Fruit fly (Drosophila melanogaster) whole organism, embryonic: ENCODE data around the gene Spt6.

Source experiments
- Blimp-1 ChIP-seq: fragments of 200-800 bp; sonication (Bioruptor generic); optimal IDR thresholded peaks from 3 replicates; lab custom pipeline; 2018; ENCODE audit warnings: missing biosample characterization, missing genetic modification characterization, mild to moderate bottlenecking, moderate library complexity, missing genetic modification reagents
- CG10267 ChIP-seq: fragments of 200-800 bp; sonication (Bioruptor generic); optimal IDR thresholded peaks from 2 replicates; lab custom pipeline; 2018; ENCODE audit warnings: missing biosample characterization, mild to moderate bottlenecking, missing genetic modification characterization, moderate library complexity
- CG11560 ChIP-seq: fragments of 200-800 bp; sonication (Bioruptor generic); IDR thresholded peaks from 3 replicates; pipeline ENCODE4 v1.3.6; 2022; ENCODE audit warnings: missing biosample characterization, missing genetic modification characterization
- CG12391 ChIP-seq: fragments of 200-800 bp; sonication (Bioruptor generic); optimal IDR thresholded peaks from 3 replicates; lab custom pipeline; 2018; ENCODE audit warnings: missing biosample characterization, mild to moderate bottlenecking, missing genetic modification characterization, moderate library complexity
- CG15073 ChIP-seq: fragments of 200-800 bp; sonication (Bioruptor generic); optimal IDR thresholded peaks from 2 replicates; lab custom pipeline; 2016; ENCODE audit warnings: missing biosample characterization, missing genetic modification characterization
- CG15514 ChIP-seq: fragments of 200-800 bp; sonication (Bioruptor generic); optimal IDR thresholded peaks from 3 replicates; lab custom pipeline; 2017; ENCODE audit warnings: missing biosample characterization, missing genetic modification characterization, mild to moderate bottlenecking, moderate library complexity, missing genetic modification reagents
- CG16813 ChIP-seq: fragments of 200-800 bp; sonication (Bioruptor generic); IDR thresholded peaks from 3 replicates; pipeline ENCODE4 v1.3.6; 2022; ENCODE audit warnings: missing biosample characterization, missing genetic modification characterization; ENCODE audit not compliant: partially characterized antibody
- CG2116 ChIP-seq: fragments of 200-800 bp; sonication (Bioruptor generic); optimal IDR thresholded peaks from 3 replicates; lab custom pipeline; 2018; ENCODE audit warnings: missing biosample characterization, mild to moderate bottlenecking, missing genetic modification characterization
- CG2129 ChIP-seq: fragments of 200-800 bp; sonication (Bioruptor generic); IDR thresholded peaks from 2 replicates; pipeline ENCODE4 v1.3.6; 2022; ENCODE audit warnings: missing biosample characterization, missing genetic modification characterization; ENCODE audit not compliant: partially characterized antibody
- CG32767 ChIP-seq: fragments of 200-800 bp; sonication (Bioruptor generic); IDR thresholded peaks from 2 replicates; pipeline ENCODE4 v1.3.6; 2022; ENCODE audit warnings: missing biosample characterization, missing genetic modification characterization
- CG3407 ChIP-seq: fragments of 200-800 bp; sonication (Bioruptor generic); optimal IDR thresholded peaks from 2 replicates; lab custom pipeline; 2018; ENCODE audit warnings: missing biosample characterization, mild to moderate bottlenecking, missing genetic modification characterization
- CG42726 ChIP-seq: fragments of 200-800 bp; sonication (Bioruptor generic); IDR thresholded peaks from 2 replicates; pipeline ENCODE4 v1.3.6; 2022; ENCODE audit warnings: missing biosample characterization, missing genetic modification characterization; ENCODE audit not compliant: partially characterized antibody
- CG4617 ChIP-seq: fragments of 200-800 bp; sonication (Bioruptor generic); optimal IDR thresholded peaks from 3 replicates; lab custom pipeline; 2016; ENCODE audit warnings: missing biosample characterization, missing genetic modification characterization, borderline replicate concordance
- CG6683 ChIP-seq: fragments of 200-800 bp; sonication (Bioruptor generic); optimal IDR thresholded peaks from 2 replicates; lab custom pipeline; 2017; ENCODE audit warnings: missing biosample characterization, mild to moderate bottlenecking, missing genetic modification characterization, missing genetic modification reagents
- CG6765 ChIP-seq: fragments of 200-800 bp; sonication (Bioruptor generic); optimal IDR thresholded peaks from 3 replicates; lab custom pipeline; 2017; ENCODE audit warnings: missing biosample characterization, mild to moderate bottlenecking, missing genetic modification characterization
- CG6813 ChIP-seq: fragments of 200-800 bp; sonication (Bioruptor generic); optimal IDR thresholded peaks from 2 replicates; lab custom pipeline; 2017; ENCODE audit warnings: missing biosample characterization, missing genetic modification characterization, mild to moderate bottlenecking, moderate library complexity, missing genetic modification reagents
- CG7928 ChIP-seq: fragments of 200-800 bp; sonication (Bioruptor generic); optimal IDR thresholded peaks from 2 replicates; lab custom pipeline; 2017; ENCODE audit warnings: missing biosample characterization, mild to moderate bottlenecking, missing genetic modification characterization
- CG9437 ChIP-seq: fragments of 200-800 bp; sonication (Bioruptor generic); optimal IDR thresholded peaks from 2 replicates; lab custom pipeline; 2018; ENCODE audit warnings: missing biosample characterization, mild to moderate bottlenecking, missing genetic modification characterization
- CG9797 ChIP-seq: fragments of 200-800 bp; sonication (Bioruptor generic); optimal IDR thresholded peaks from 3 replicates; lab custom pipeline; 2018; ENCODE audit warnings: missing biosample characterization, mild to moderate bottlenecking, missing genetic modification characterization
- CoRest ChIP-seq: fragments of 200-800 bp; sonication (Bioruptor generic); optimal IDR thresholded peaks from 3 replicates; lab custom pipeline; 2018; ENCODE audit warnings: missing biosample characterization, mild to moderate bottlenecking, missing genetic modification characterization, moderate library complexity
- Doc3 ChIP-seq: fragments of 200-800 bp; sonication (Bioruptor generic); IDR thresholded peaks from 3 replicates; pipeline ENCODE4 v1.3.6; 2022; ENCODE audit warnings: missing biosample characterization, missing genetic modification characterization; ENCODE audit not compliant: partially characterized antibody
- Dref ChIP-seq: fragments of 200-800 bp; sonication (Bioruptor generic); IDR thresholded peaks from 2 replicates; pipeline ENCODE4 v1.3.6; 2022; ENCODE audit warnings: missing biosample characterization, missing genetic modification characterization
- Drgx ChIP-seq: fragments of 200-800 bp; sonication (Bioruptor generic); IDR thresholded peaks from 2 replicates; pipeline ENCODE4 v1.3.6; 2022; ENCODE audit warnings: missing biosample characterization, missing genetic modification characterization
- E2f2 ChIP-seq: fragments of 200-800 bp; sonication (Bioruptor generic); IDR thresholded peaks from 2 replicates; pipeline ENCODE4 v1.3.6; 2022; ENCODE audit warnings: missing biosample characterization, missing genetic modification characterization
- Ets97D ChIP-seq: fragments of 200-800 bp; sonication (Bioruptor generic); optimal IDR thresholded peaks from 3 replicates; lab custom pipeline; 2016; ENCODE audit warnings: missing biosample characterization, missing genetic modification characterization
- Hsf ChIP-seq: fragments of 200-800 bp; sonication (Bioruptor generic); optimal IDR thresholded peaks from 3 replicates; lab custom pipeline; 2016; ENCODE audit warnings: missing biosample characterization, missing genetic modification characterization
- Med ChIP-seq: fragments of 200-800 bp; sonication (Bioruptor generic); peaks from one replicate; lab custom pipeline; 2016; ENCODE audit warnings: missing biosample characterization, missing genetic modification characterization, mild to moderate bottlenecking, inconsistent platforms, moderate library complexity
- NFAT ChIP-seq: fragments of 200-800 bp; sonication (Bioruptor generic); IDR thresholded peaks from 2 replicates; pipeline ENCODE4 v1.3.6; 2022; ENCODE audit warnings: missing biosample characterization, missing genetic modification characterization
- Opbp ChIP-seq: fragments of 200-800 bp; sonication (Bioruptor generic); IDR thresholded peaks from 3 replicates; pipeline ENCODE4 v1.3.6; 2022; ENCODE audit warnings: missing biosample characterization, missing genetic modification characterization; ENCODE audit not compliant: partially characterized antibody
- Pdp1 ChIP-seq, 2 experiments: fragments of 200-800 bp; sonication (Bioruptor generic); optimal IDR thresholded peaks; 3 replicates each; lab custom pipeline; 2016; ENCODE audit warnings: missing biosample characterization in 2 of 2, missing genetic modification characterization in 2 of 2, mild to moderate bottlenecking in 1 of 2, moderate library complexity in 1 of 2
- Poxn ChIP-seq: fragments of 200-800 bp; sonication (Bioruptor generic); IDR thresholded peaks from 2 replicates; pipeline ENCODE4 v1.3.6; 2022; ENCODE audit warnings: missing biosample characterization, missing genetic modification characterization
- Sin3A ChIP-seq: fragments of >200 bp; optimal IDR thresholded peaks from 2 replicates; lab custom pipeline; 2018
- Sox102F ChIP-seq: fragments of 200-800 bp; sonication (Bioruptor generic); optimal IDR thresholded peaks from 2 replicates; lab custom pipeline; 2018; ENCODE audit warnings: missing biosample characterization, mild to moderate bottlenecking, missing genetic modification characterization, moderate library complexity
- YL-1 ChIP-seq: fragments of 200-800 bp; sonication (Bioruptor generic); optimal IDR thresholded peaks from 3 replicates; lab custom pipeline; 2017; ENCODE audit warnings: missing biosample characterization, mild to moderate bottlenecking, missing genetic modification characterization
- ase ChIP-seq: fragments of 200-800 bp; sonication (Bioruptor generic); IDR thresholded peaks from 3 replicates; pipeline ENCODE4 v1.3.6; 2022; ENCODE audit warnings: missing biosample characterization, missing genetic modification characterization
- bbx ChIP-seq: fragments of 200-800 bp; sonication (Bioruptor generic); IDR thresholded peaks from 2 replicates; pipeline ENCODE4 v1.3.6; 2022; ENCODE audit warnings: missing biosample characterization, missing genetic modification characterization; ENCODE audit not compliant: partially characterized antibody
- cg ChIP-seq: fragments of 200-800 bp; sonication (Bioruptor generic); optimal IDR thresholded peaks from 3 replicates; lab custom pipeline; 2019; ENCODE audit warnings: missing biosample characterization, mild to moderate bottlenecking, missing genetic modification characterization, moderate library complexity
- chinmo ChIP-seq: fragments of 200-800 bp; sonication (Bioruptor generic); IDR thresholded peaks from 4 replicates; pipeline ENCODE4 v1.3.6; 2022; ENCODE audit warnings: missing biosample characterization, missing genetic modification characterization; ENCODE audit not compliant: partially characterized antibody
- dati ChIP-seq: fragments of 200-800 bp; sonication (Bioruptor generic); IDR thresholded peaks from 2 replicates; pipeline ENCODE4 v1.3.6; 2022; ENCODE audit warnings: missing biosample characterization, missing genetic modification characterization
- gcm2 ChIP-seq: fragments of 200-800 bp; sonication (Bioruptor generic); optimal IDR thresholded peaks from 2 replicates; lab custom pipeline; 2016; ENCODE audit warnings: missing biosample characterization, missing genetic modification characterization
- gfzf ChIP-seq: fragments of 200-800 bp; sonication (Bioruptor generic); optimal IDR thresholded peaks from 2 replicates; lab custom pipeline; 2016; ENCODE audit warnings: missing biosample characterization, mild to moderate bottlenecking, missing genetic modification characterization, moderate library complexity
- hbn ChIP-seq: fragments of 200-800 bp; sonication (Bioruptor generic); IDR thresholded peaks from 2 replicates; pipeline ENCODE4 v1.3.6; 2022; ENCODE audit warnings: missing biosample characterization, missing genetic modification characterization; ENCODE audit not compliant: partially characterized antibody
- nmo ChIP-seq: fragments of 200-800 bp; sonication (Bioruptor generic); optimal IDR thresholded peaks from 2 replicates; lab custom pipeline; 2018; ENCODE audit warnings: missing biosample characterization, mild to moderate bottlenecking, missing genetic modification characterization, moderate library complexity
- salm ChIP-seq: fragments of 200-800 bp; sonication (Bioruptor generic); optimal IDR thresholded peaks from 2 replicates; lab custom pipeline; 2018; ENCODE audit warnings: missing biosample characterization, mild to moderate bottlenecking, missing genetic modification characterization
- sna ChIP-seq: fragments of 200-800 bp; sonication (Bioruptor generic); IDR thresholded peaks from 2 replicates; pipeline ENCODE4 v1.3.6; 2022; ENCODE audit warnings: missing biosample characterization, missing genetic modification characterization; ENCODE audit not compliant: partially characterized antibody
- stc ChIP-seq: fragments of 200-800 bp; sonication (Bioruptor generic); IDR thresholded peaks from 2 replicates; pipeline ENCODE4 v1.3.6; 2022; ENCODE audit warnings: missing biosample characterization, missing genetic modification characterization
- twi ChIP-seq: fragments of 200-800 bp; optimal IDR thresholded peaks from 2 replicates; lab custom pipeline; 2019; ENCODE audit warnings: missing biosample characterization, mild to moderate bottlenecking, missing genetic modification characterization, moderate library complexity
- unc-4 ChIP-seq: fragments of 200-800 bp; sonication (Bioruptor generic); IDR thresholded peaks from 2 replicates; pipeline ENCODE4 v1.3.6; 2022; ENCODE audit warnings: missing biosample characterization, missing genetic modification characterization; ENCODE audit not compliant: partially characterized antibody
- vvl ChIP-seq: fragments of 200-800 bp; sonication (Bioruptor generic); IDR thresholded peaks from 2 replicates; pipeline ENCODE4 v1.3.6; 2022; ENCODE audit warnings: missing biosample characterization, missing genetic modification characterization
- zen2 ChIP-seq: fragments of 200-800 bp; sonication (Bioruptor generic); IDR thresholded peaks from 3 replicates; pipeline ENCODE4 v1.3.6; 2022; ENCODE audit warnings: missing biosample characterization, missing genetic modification characterization; ENCODE audit not compliant: partially characterized antibody

Gene Spt6

DNA sequence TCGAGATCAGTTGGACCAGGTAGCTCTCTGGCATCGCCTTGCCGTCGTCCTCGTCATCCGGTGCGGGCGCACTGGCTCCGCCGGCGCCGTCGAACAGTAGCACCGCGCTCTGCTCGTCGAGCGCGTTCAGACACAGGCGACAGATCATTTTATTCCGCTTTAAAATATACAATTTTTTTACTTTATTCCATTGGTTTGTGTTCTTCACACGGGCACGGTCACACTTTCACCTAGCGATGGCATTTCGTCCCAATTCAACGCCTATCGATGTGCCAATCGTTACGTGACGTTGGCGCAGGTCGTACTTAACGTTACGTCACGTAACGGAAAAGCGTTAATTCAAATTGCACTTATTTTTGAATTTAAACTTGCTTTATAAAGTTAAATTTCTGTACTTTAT, 33.5 kb downstream of the Spt6 start, which contains the start of gene CG12219 (continued):
- peak; percentile 42; the same call in 2 of the 3 replicates for TF ChIP-seq CG16813 (GFP tag; lab: Robert Waterston, UW)
- TF ChIP-seq CG42726 (GFP tag; lab: Robert Waterston, UW) = 0 out of 2 replicates have a peak, but pooled peaks have one; percentile 8
- peak; percentile 51 for TF ChIP-seq CG15514 (GFP tag; lab: Kevin White, UChicago)
- TF ChIP-seq YL-1 = peak; percentile 59
- peak; percentile 63; the same call in 2 of the 3 replicates for TF ChIP-seq Opbp (GFP tag; lab: Robert Waterston, UW)
- peak; percentile 68 for TF ChIP-seq Dref
- peak; percentile 27; the same call in 1 of the 2 replicates for TF ChIP-seq CG2129
- TF ChIP-seq CoRest (tag; lab: Kevin White, UChicago) = peak; percentile 7
- 0 out of 3 replicates have a peak, but pooled peaks have one; percentile 41 for TF ChIP-seq Doc3 (GFP tag; lab: Robert Waterston, UW)
- peak; percentile 64 for TF ChIP-seq Med (GFP tag; lab: Kevin White, UChicago)
- TF ChIP-seq CG10267 (tag; lab: Kevin White, UChicago) = peak; percentile 13
- peak; percentile 50 for TF ChIP-seq bbx (GFP tag; lab: Robert Waterston, UW)
- TF ChIP-seq CG9437 (GFP tag; lab: Kevin White, UChicago) = peak; percentile 100
- peak; percentile 61 for TF ChIP-seq CG2116 (GFP tag; lab: Kevin White, UChicago)
- no peak for TF ChIP-seq NFAT (GFP tag; lab: Robert Waterston, UW)
- peak; percentile 38; the same call in 1 of the 3 replicates for TF ChIP-seq zen2 (GFP tag; lab: Robert Waterston, UW)
- peak; percentile 37 for TF ChIP-seq Ets97D
- TF ChIP-seq stc (GFP tag; lab: Robert Waterston, UW) = no peak
- no peak for TF ChIP-seq ase (GFP tag; lab: Robert Waterston, UW)
- TF ChIP-seq unc-4 (GFP tag; lab: Robert Waterston, UW) = peak; percentile 69
- TF ChIP-seq nmo = peak; percentile 1
- no peak for TF ChIP-seq dati (GFP tag; lab: Robert Waterston, UW)
- TF ChIP-seq E2f2 = peak; percentile 63
- 0 out of 4 replicates have a peak, but pooled peaks have one; percentile 10 for TF ChIP-seq chinmo
- no peak for TF ChIP-seq Poxn (GFP tag; lab: Robert Waterston, UW)
- TF ChIP-seq sna = peak; percentile 48
- peak; percentile 84 for TF ChIP-seq CG4617 (GFP tag; lab: Kevin White, UChicago)
- TF ChIP-seq Pdp1 (GFP tag; optimal IDR thresholded peaks at IDR 0.05; lab: Kevin White, UChicago) = peak in 1 of 2 experiments; percentile 90
- no peak for TF ChIP-seq Drgx
- TF ChIP-seq, all 482 proteins: peak for 54

DNA sequence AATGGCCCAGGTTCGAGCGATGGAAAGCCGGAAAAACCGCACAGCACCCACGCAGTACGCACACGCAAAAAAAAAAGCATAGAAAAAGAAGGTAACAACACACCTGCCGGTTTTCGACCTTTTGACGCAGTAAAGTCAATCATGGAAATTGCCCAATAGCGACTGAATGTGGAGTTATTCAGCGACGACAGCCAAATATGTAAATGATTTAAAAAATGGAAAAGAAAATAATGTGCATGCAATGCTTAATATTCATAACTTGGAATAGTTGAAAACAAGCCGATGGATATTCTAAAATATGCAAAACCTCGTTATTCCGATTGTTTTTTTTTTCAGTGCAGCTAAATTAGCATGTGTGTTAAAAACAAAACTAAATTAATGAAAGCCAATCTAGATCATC, 35.6 kb downstream of the Spt6 start:
- TF ChIP-seq Blimp-1 = no peak
- no peak for TF ChIP-seq CG6813 (GFP tag; lab: Kevin White, UChicago)
- no peak for TF ChIP-seq hbn (GFP tag; lab: Robert Waterston, UW)
- TF ChIP-seq CG6765 (GFP tag; lab: Kevin White, UChicago) = no peak
- TF ChIP-seq cg (GFP tag; lab: Kevin White, UChicago) = no peak
- TF ChIP-seq CG12391 = peak; percentile 3
- no peak for TF ChIP-seq salm (tag; lab: Kevin White, UChicago)
- no peak for TF ChIP-seq CG6683 (GFP tag; lab: Kevin White, UChicago)
- no peak for TF ChIP-seq Sox102F (GFP tag; lab: Kevin White, UChicago)
- TF ChIP-seq CG15073 = no peak
- TF ChIP-seq Sin3A (lab: Kevin White, UChicago) = no peak
- TF ChIP-seq Hsf (GFP tag; lab: Kevin White, UChicago) = no peak
- peak; percentile 22; the same call in 1 of the 2 replicates for TF ChIP-seq vvl (GFP tag; lab: Robert Waterston, UW)
- no peak for TF ChIP-seq CG3407 (GFP tag; lab: Kevin White, UChicago)
- TF ChIP-seq CG9797 = no peak
- TF ChIP-seq twi (tag; lab: Kevin White, UChicago) = no peak
- TF ChIP-seq CG11560 = no peak
- no peak for TF ChIP-seq CG7928
- TF ChIP-seq CG32767 (GFP tag; lab: Robert Waterston, UW) = no peak
- no peak for TF ChIP-seq gfzf (GFP tag; lab: Kevin White, UChicago)
- TF ChIP-seq gcm2 (GFP tag; lab: Kevin White, UChicago) = no peak
